Fruit fly (Drosophila melanogaster) whole organism, embryonic: ENCODE measurements around the gene CG42489.

ENCODE experiments used
- Atf3 ChIP-seq: fragments of 200-800 bp; sonication (Bioruptor generic); optimal IDR thresholded peaks from 3 replicates; lab custom pipeline; 2016; ENCODE audit warnings: missing biosample characterization, missing genetic modification characterization
- Awh ChIP-seq: fragments of 200-800 bp; sonication (Bioruptor generic); IDR thresholded peaks from 2 replicates; pipeline ENCODE4, ENCODE4 v1.3.6; 2022; ENCODE audit warnings: missing biosample characterization, missing genetic modification characterization
- Bdp1 ChIP-seq: fragments of 200-800 bp; sonication (Bioruptor generic); optimal IDR thresholded peaks from 3 replicates; lab custom pipeline; 2016; ENCODE audit warnings: missing biosample characterization, missing genetic modification characterization
- BtbVII ChIP-seq: fragments of 200-800 bp; sonication (Bioruptor generic); optimal IDR thresholded peaks from 3 replicates; lab custom pipeline; 2017; ENCODE audit warnings: missing biosample characterization, mild to moderate bottlenecking, missing genetic modification characterization
- CG1233 ChIP-seq: fragments of 200-800 bp; sonication (Bioruptor generic); optimal IDR thresholded peaks from 4 replicates; lab custom pipeline; 2018; ENCODE audit warnings: missing biosample characterization, mild to moderate bottlenecking, missing genetic modification characterization
- CG14014 ChIP-seq: fragments of 200-800 bp; sonication (Bioruptor generic); IDR thresholded peaks from 2 replicates; pipeline ENCODE4 v1.3.6; 2022; ENCODE audit warnings: missing biosample characterization, missing genetic modification characterization
- CG14667 ChIP-seq: fragments of 200-800 bp; sonication (Bioruptor generic); IDR thresholded peaks from 2 replicates; pipeline ENCODE4 v1.3.6; 2022; ENCODE audit warnings: missing biosample characterization, missing genetic modification characterization
- CG15269 ChIP-seq: fragments of 200-800 bp; sonication (Bioruptor generic); optimal IDR thresholded peaks from 2 replicates; lab custom pipeline; 2018; ENCODE audit warnings: missing biosample characterization, mild to moderate bottlenecking, missing genetic modification characterization, moderate library complexity
- CG15514 ChIP-seq: fragments of 200-800 bp; sonication (Bioruptor generic); optimal IDR thresholded peaks from 3 replicates; lab custom pipeline; 2017; ENCODE audit warnings: missing biosample characterization, missing genetic modification characterization, mild to moderate bottlenecking, moderate library complexity, missing genetic modification reagents
- CG2678 ChIP-seq: fragments of 200-800 bp; sonication (Bioruptor generic); optimal IDR thresholded peaks from 3 replicates; lab custom pipeline; 2019; ENCODE audit warnings: missing biosample characterization, mild to moderate bottlenecking, missing genetic modification characterization, moderate library complexity
- CG3163 ChIP-seq: fragments of 200-800 bp; sonication (Bioruptor generic); optimal IDR thresholded peaks from 3 replicates; lab custom pipeline; 2016; ENCODE audit warnings: missing biosample characterization, missing genetic modification characterization
- CG33557 ChIP-seq: fragments of 200-800 bp; sonication (Bioruptor generic); optimal IDR thresholded peaks from 2 replicates; lab custom pipeline; 2019; ENCODE audit warnings: missing biosample characterization, mild to moderate bottlenecking, missing genetic modification characterization, moderate library complexity
- CG42726 ChIP-seq: fragments of 200-800 bp; sonication (Bioruptor generic); IDR thresholded peaks from 2 replicates; pipeline ENCODE4 v1.3.6; 2022; ENCODE audit warnings: missing biosample characterization, missing genetic modification characterization; ENCODE audit not compliant: partially characterized antibody
- CG4360 ChIP-seq: fragments of 200-800 bp; sonication (Bioruptor generic); IDR thresholded peaks from 2 replicates; pipeline ENCODE4 v1.3.6; 2022; ENCODE audit warnings: missing biosample characterization, missing genetic modification characterization
- CG7271 ChIP-seq: fragments of 200-800 bp; sonication (Bioruptor generic); optimal IDR thresholded peaks from 2 replicates; lab custom pipeline; 2018; ENCODE audit warnings: missing biosample characterization, mild to moderate bottlenecking, missing genetic modification characterization, moderate library complexity
- CG7372 ChIP-seq: fragments of 200-800 bp; sonication (Bioruptor generic); IDR thresholded peaks from 2 replicates; pipeline ENCODE4 v1.3.6; 2022; ENCODE audit warnings: missing biosample characterization, missing genetic modification characterization
- CG8388 ChIP-seq: fragments of 200-800 bp; sonication (Bioruptor generic); optimal IDR thresholded peaks from 2 replicates; lab custom pipeline; 2019; ENCODE audit warnings: missing biosample characterization, mild to moderate bottlenecking, missing genetic modification characterization, moderate library complexity
- CG8478 ChIP-seq: fragments of >200 bp; optimal IDR thresholded peaks from 2 replicates; lab custom pipeline; 2018
- CG9215 ChIP-seq: fragments of 200-800 bp; sonication (Bioruptor generic); IDR thresholded peaks from 2 replicates; pipeline ENCODE4 v1.3.6; 2022; ENCODE audit warnings: missing biosample characterization, missing genetic modification characterization
- CG9817 ChIP-seq: fragments of 200-800 bp; sonication (Bioruptor generic); optimal IDR thresholded peaks from 2 replicates; lab custom pipeline; 2018; ENCODE audit warnings: missing biosample characterization, mild to moderate bottlenecking, missing genetic modification characterization, moderate library complexity
- CTCF ChIP-seq: fragments of 200-800 bp; sonication (Bioruptor generic); optimal IDR thresholded peaks from 2 replicates; lab custom pipeline; 2017; ENCODE audit warnings: missing biosample characterization, mild to moderate bottlenecking, missing genetic modification characterization, moderate library complexity
- Dbx ChIP-seq: fragments of 200-800 bp; sonication (Bioruptor generic); IDR thresholded peaks from 3 replicates; pipeline ENCODE4 v1.3.6; 2022; ENCODE audit warnings: missing biosample characterization, missing genetic modification characterization
- Hey ChIP-seq: fragments of 200-800 bp; sonication (Bioruptor generic); optimal IDR thresholded peaks from 3 replicates; lab custom pipeline; 2018; ENCODE audit warnings: missing biosample characterization, mild to moderate bottlenecking, missing genetic modification characterization
- Hr78 ChIP-seq, 2 experiments: fragments of 200-800 bp in 1 of 2; fragments of >200 bp in 1 of 2; sonication (Bioruptor generic) in 1 of 2; optimal IDR thresholded peaks; 2 replicates each; lab custom pipeline; 2017 to 2019; ENCODE audit warnings: missing biosample characterization in 2 of 2, missing genetic modification characterization in 2 of 2, mild to moderate bottlenecking in 1 of 2, moderate library complexity in 1 of 2
- Taf1 ChIP-seq: fragments of 200-800 bp; sonication (Bioruptor generic); IDR thresholded peaks from 2 replicates; pipeline ENCODE4 v1.3.6; 2022; ENCODE audit warnings: missing biosample characterization, missing genetic modification characterization
- YL-1 ChIP-seq: fragments of 200-800 bp; sonication (Bioruptor generic); optimal IDR thresholded peaks from 3 replicates; lab custom pipeline; 2017; ENCODE audit warnings: missing biosample characterization, mild to moderate bottlenecking, missing genetic modification characterization
- ara ChIP-seq: fragments of 200-800 bp; sonication (Bioruptor generic); IDR thresholded peaks from 2 replicates; pipeline ENCODE4 v1.3.6; 2022; ENCODE audit warnings: missing biosample characterization, missing genetic modification characterization
- bsh ChIP-seq, 2 experiments: fragments of 200-800 bp; sonication (Bioruptor generic); optimal IDR thresholded peaks; 2 replicates each; lab custom pipeline; 2017 to 2018; ENCODE audit warnings: mild to moderate bottlenecking in 2 of 2, missing biosample characterization in 2 of 2, missing genetic modification characterization in 2 of 2, moderate library complexity in 1 of 2
- btn ChIP-seq: fragments of 200-800 bp; sonication (Bioruptor generic); optimal IDR thresholded peaks from 2 replicates; lab custom pipeline; 2016; ENCODE audit warnings: missing biosample characterization, missing genetic modification characterization
- caup ChIP-seq: fragments of 200-800 bp; sonication (Bioruptor generic); optimal IDR thresholded peaks from 3 replicates; lab custom pipeline; 2017; ENCODE audit warnings: missing biosample characterization, mild to moderate bottlenecking, missing genetic modification characterization, moderate library complexity; ENCODE audit not compliant: severe bottlenecking
- crol ChIP-seq: fragments of 200-800 bp; sonication (Bioruptor generic); IDR thresholded peaks from 2 replicates; pipeline ENCODE4 v1.3.6; 2022; ENCODE audit warnings: missing biosample characterization, missing genetic modification characterization
- dimm ChIP-seq: fragments of 200-800 bp; sonication (Bioruptor generic); IDR thresholded peaks from 2 replicates; pipeline ENCODE4 v1.3.6; 2022; ENCODE audit warnings: missing biosample characterization, missing genetic modification characterization
- dmrt11E ChIP-seq: fragments of 200-800 bp; sonication (Bioruptor generic); optimal IDR thresholded peaks from 3 replicates; lab custom pipeline; 2018; ENCODE audit warnings: missing biosample characterization, mild to moderate bottlenecking, missing genetic modification characterization, moderate library complexity
- en ChIP-seq: fragments of 200-800 bp; sonication (Bioruptor generic); optimal IDR thresholded peaks from 2 replicates; lab custom pipeline; 2016; ENCODE audit warnings: missing biosample characterization, missing genetic modification characterization
- exex ChIP-seq: fragments of 200-800 bp; sonication (Bioruptor generic); optimal IDR thresholded peaks from 4 replicates; lab custom pipeline; 2018; ENCODE audit warnings: missing biosample characterization, mild to moderate bottlenecking, missing genetic modification characterization, moderate library complexity
- gfzf ChIP-seq: fragments of 200-800 bp; sonication (Bioruptor generic); optimal IDR thresholded peaks from 2 replicates; lab custom pipeline; 2016; ENCODE audit warnings: missing biosample characterization, mild to moderate bottlenecking, missing genetic modification characterization, moderate library complexity
- gsb-n ChIP-seq: fragments of 200-800 bp; sonication (Bioruptor generic); optimal IDR thresholded peaks from 3 replicates; lab custom pipeline; 2018; ENCODE audit warnings: missing biosample characterization, mild to moderate bottlenecking, missing genetic modification characterization
- ham ChIP-seq: fragments of 200-800 bp; sonication (Bioruptor generic); IDR thresholded peaks from 2 replicates; pipeline ENCODE4 v1.3.6; 2022; ENCODE audit warnings: missing biosample characterization, missing genetic modification characterization
- jigr1 ChIP-seq: fragments of 200-800 bp; sonication (Bioruptor generic); IDR thresholded peaks from 3 replicates; pipeline ENCODE4 v1.3.6; 2022; ENCODE audit warnings: missing biosample characterization, missing genetic modification characterization
- mam ChIP-seq: fragments of 200-800 bp; sonication (Bioruptor generic); optimal IDR thresholded peaks from 3 replicates; lab custom pipeline; 2016; ENCODE audit warnings: missing biosample characterization, missing genetic modification characterization
- mld ChIP-seq: fragments of 200-800 bp; sonication (Bioruptor generic); IDR thresholded peaks from 3 replicates; pipeline ENCODE4 v1.3.6; 2022; ENCODE audit warnings: missing biosample characterization, missing genetic modification characterization; ENCODE audit not compliant: partially characterized antibody
- nom ChIP-seq: fragments of 200-800 bp; sonication (Bioruptor generic); optimal IDR thresholded peaks from 2 replicates; lab custom pipeline; 2017; ENCODE audit warnings: missing biosample characterization, missing genetic modification characterization, mild to moderate bottlenecking, moderate library complexity, missing genetic modification reagents
- onecut ChIP-seq: fragments of 200-800 bp; sonication (Bioruptor generic); IDR thresholded peaks from 2 replicates; pipeline ENCODE4 v1.3.6; 2022; ENCODE audit warnings: missing biosample characterization, missing genetic modification characterization
- pho ChIP-seq: fragments of 200-800 bp; sonication (Bioruptor generic); optimal IDR thresholded peaks from 2 replicates; lab custom pipeline; 2016; ENCODE audit warnings: missing biosample characterization, missing genetic modification characterization
- pita ChIP-seq: fragments of 200-800 bp; sonication (Bioruptor generic); optimal IDR thresholded peaks from 2 replicates; lab custom pipeline; 2017; ENCODE audit warnings: missing biosample characterization, mild to moderate bottlenecking, missing genetic modification characterization
- stc ChIP-seq: fragments of 200-800 bp; sonication (Bioruptor generic); IDR thresholded peaks from 2 replicates; pipeline ENCODE4 v1.3.6; 2022; ENCODE audit warnings: missing biosample characterization, missing genetic modification characterization
- sug ChIP-seq: fragments of 200-800 bp; optimal IDR thresholded peaks from 2 replicates; lab custom pipeline; 2019; ENCODE audit warnings: missing biosample characterization, mild to moderate bottlenecking, missing genetic modification characterization, moderate library complexity
- unc-4 ChIP-seq: fragments of 200-800 bp; sonication (Bioruptor generic); IDR thresholded peaks from 2 replicates; pipeline ENCODE4 v1.3.6; 2022; ENCODE audit warnings: missing biosample characterization, missing genetic modification characterization; ENCODE audit not compliant: partially characterized antibody
- yki ChIP-seq: fragments of >200 bp; optimal IDR thresholded peaks from 3 replicates; lab custom pipeline; 2018

Gene CG42489

DNA sequence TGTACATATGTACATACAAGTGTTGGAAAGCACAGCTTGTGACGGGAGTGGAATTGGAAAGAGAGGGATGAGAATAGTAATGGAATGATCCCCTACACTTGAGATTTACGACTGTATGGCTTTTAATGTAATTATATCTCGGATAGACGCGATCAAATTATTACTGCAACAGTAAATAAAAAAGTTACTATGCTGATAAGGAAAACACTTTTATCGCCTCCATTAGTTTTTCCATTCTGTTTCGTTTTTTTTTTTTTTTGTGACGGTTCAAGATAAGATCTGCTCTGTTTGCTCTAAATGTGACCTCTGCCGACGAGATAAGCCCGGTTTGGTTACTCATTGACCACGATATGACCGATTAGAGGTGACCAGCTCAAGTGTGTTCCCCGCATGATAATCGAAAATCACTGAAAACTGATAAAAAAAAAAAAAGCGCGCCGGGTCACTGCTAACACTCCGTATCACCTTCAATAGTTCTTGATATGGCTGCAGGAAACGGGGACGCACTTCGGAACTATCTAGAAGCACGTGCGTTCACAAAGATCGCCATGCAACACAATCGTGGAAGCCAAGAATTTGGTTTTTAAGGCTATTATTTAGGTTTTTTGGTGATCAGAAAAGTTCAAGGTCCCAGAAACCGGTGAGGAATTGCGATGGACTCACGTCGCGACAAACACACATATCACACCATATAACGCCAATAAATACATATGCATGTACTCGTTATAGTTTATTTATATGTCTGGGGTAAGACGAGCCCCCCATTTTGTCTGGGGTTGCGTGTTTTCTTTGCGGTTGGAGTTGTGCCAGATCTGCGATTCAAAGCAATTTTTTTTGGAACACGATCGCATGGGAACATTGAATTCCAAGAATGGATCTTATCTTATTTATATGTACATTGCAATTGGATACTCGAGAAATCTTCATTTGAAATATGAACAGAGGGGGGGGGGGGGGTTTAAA lies 16.2 kb upstream of the CG42489 start, which contains the start of gene p (continued):
- no peak for TF ChIP-seq gfzf (GFP tag; lab: Kevin White, UChicago)
- TF ChIP-seq Bdp1 (GFP tag; lab: Kevin White, UChicago) = peak; percentile 44
- TF ChIP-seq dimm (GFP tag; lab: Robert Waterston, UW) = no peak
- no peak for TF ChIP-seq Atf3 (GFP tag; lab: Kevin White, UChicago)
- peak in 1 of 2 experiments; percentile 98 for TF ChIP-seq Hr78 (GFP tag; optimal IDR thresholded peaks at IDR 0.05; lab: Kevin White, UChicago)
- TF ChIP-seq CG1233 (GFP tag; lab: Kevin White, UChicago) = peak; percentile 34
- TF ChIP-seq mam = peak; percentile 59
- TF ChIP-seq CG8388 (GFP tag; lab: Kevin White, UChicago) = no peak
- TF ChIP-seq dmrt11E (tag; lab: Kevin White, UChicago) = no peak
- TF ChIP-seq CG42726 (GFP tag; lab: Robert Waterston, UW) = no peak
- no peak for TF ChIP-seq crol (GFP tag; lab: Robert Waterston, UW)
- TF ChIP-seq Awh = 0 out of 2 replicates have a peak, but pooled peaks have one; percentile 46
- TF ChIP-seq Taf1 (GFP tag; lab: Robert Waterston, UW) = no peak
- TF ChIP-seq pho (GFP tag; lab: Kevin White, UChicago) = no peak
- no peak for TF ChIP-seq CG8478 (lab: Kevin White, UChicago)
- peak in 1 of 2 experiments; percentile 50 for TF ChIP-seq bsh (GFP tag; optimal IDR thresholded peaks at IDR 0.05; lab: Kevin White, UChicago)
- TF ChIP-seq BtbVII (GFP tag; lab: Kevin White, UChicago) = peak; percentile 61
- 0 out of 2 replicates have a peak, but pooled peaks have one; percentile 12 for TF ChIP-seq onecut
- peak; percentile 45 for TF ChIP-seq CG2678 (tag; lab: Kevin White, UChicago)
- TF ChIP-seq mld (GFP tag; lab: Robert Waterston, UW) = no peak
- no peak for TF ChIP-seq unc-4
- TF ChIP-seq YL-1 (GFP tag; lab: Kevin White, UChicago) = peak; percentile 16
- TF ChIP-seq CG15269 = peak; percentile 30
- TF ChIP-seq yki (lab: Kevin White, UChicago) = no peak
- no peak for TF ChIP-seq CG9215 (GFP tag; lab: Robert Waterston, UW)
- peak; percentile 4 for TF ChIP-seq sug (tag; lab: Kevin White, UChicago)
- 0 out of 3 replicates have a peak, but pooled peaks have one; percentile 25 for TF ChIP-seq Dbx (GFP tag; lab: Robert Waterston, UW)
- TF ChIP-seq nom (GFP tag; lab: Kevin White, UChicago) = no peak
- TF ChIP-seq en (GFP tag; lab: Kevin White, UChicago) = no peak
- TF ChIP-seq CG33557 = peak; percentile 63
- peak; percentile 87 for TF ChIP-seq exex
- TF ChIP-seq ham (GFP tag; lab: Robert Waterston, UW) = no peak
- no peak for TF ChIP-seq CG4360
- TF ChIP-seq btn = no peak
- TF ChIP-seq CG14014 = peak; percentile 40; the same call in 1 of the 2 replicates
- peak; percentile 11 for TF ChIP-seq CTCF (GFP tag; lab: Kevin White, UChicago)
- peak; percentile 61 for TF ChIP-seq caup (GFP tag; lab: Kevin White, UChicago)
- peak; percentile 4 for TF ChIP-seq CG15514
- peak; percentile 8 for TF ChIP-seq CG7271 (tag; lab: Kevin White, UChicago)
- TF ChIP-seq gsb-n = no peak
- TF ChIP-seq Hey (tag; lab: Kevin White, UChicago) = no peak
- TF ChIP-seq ara (GFP tag; lab: Robert Waterston, UW) = no peak
- no peak for TF ChIP-seq pita (GFP tag; lab: Kevin White, UChicago)
- TF ChIP-seq CG7372 (GFP tag; lab: Robert Waterston, UW) = no peak
- TF ChIP-seq CG9817 = no peak
- TF ChIP-seq jigr1 (GFP tag; lab: Robert Waterston, UW) = no peak
- TF ChIP-seq CG3163 = peak; percentile 29
- TF ChIP-seq CG14667 = no peak
- TF ChIP-seq stc (GFP tag; lab: Robert Waterston, UW) = 0 out of 2 replicates have a peak, but pooled peaks have one; percentile 21
